Fruit fly (Drosophila melanogaster) Kc167 (cell line): ENCODE data around the gene Hpd.

ENCODE experiments used
- Myc ChIP-seq: fragments of >200 bp; optimal IDR thresholded peaks from 2 replicates; lab custom pipeline; 2017; ENCODE audit warnings: missing external identifiers
- Sin3A ChIP-seq: fragments of >200 bp; optimal IDR thresholded peaks from 2 replicates; lab custom pipeline; 2018; ENCODE audit warnings: missing external identifiers
- h ChIP-seq: fragments of >200 bp; optimal IDR thresholded peaks from 3 replicates; lab custom pipeline; 2018; ENCODE audit warnings: missing external identifiers
- psq ChIP-seq: fragments of >200 bp; optimal IDR thresholded peaks from 2 replicates; lab custom pipeline; 2017; ENCODE audit warnings: missing external identifiers
- ttk ChIP-seq: sonication (Bioruptor generic); optimal IDR thresholded peaks from 2 replicates; lab custom pipeline; 2017; ENCODE audit warnings: missing external identifiers

dm6 chr3L:20431619-20432018 is 8.1 kb downstream of the Hpd start:
- TF ChIP-seq Myc (lab: Kevin White, UChicago) = no peak
- TF ChIP-seq ttk (lab: Kevin White, UChicago) = no peak
- TF ChIP-seq h (lab: Kevin White, UChicago) = no peak
- TF ChIP-seq Sin3A = no peak
- no peak for TF ChIP-seq psq (lab: Kevin White, UChicago)
